Worm (Caenorhabditis elegans): Measurements from ENCODE around the gene F49E8.7.

Gene F49E8.7

DNA sequence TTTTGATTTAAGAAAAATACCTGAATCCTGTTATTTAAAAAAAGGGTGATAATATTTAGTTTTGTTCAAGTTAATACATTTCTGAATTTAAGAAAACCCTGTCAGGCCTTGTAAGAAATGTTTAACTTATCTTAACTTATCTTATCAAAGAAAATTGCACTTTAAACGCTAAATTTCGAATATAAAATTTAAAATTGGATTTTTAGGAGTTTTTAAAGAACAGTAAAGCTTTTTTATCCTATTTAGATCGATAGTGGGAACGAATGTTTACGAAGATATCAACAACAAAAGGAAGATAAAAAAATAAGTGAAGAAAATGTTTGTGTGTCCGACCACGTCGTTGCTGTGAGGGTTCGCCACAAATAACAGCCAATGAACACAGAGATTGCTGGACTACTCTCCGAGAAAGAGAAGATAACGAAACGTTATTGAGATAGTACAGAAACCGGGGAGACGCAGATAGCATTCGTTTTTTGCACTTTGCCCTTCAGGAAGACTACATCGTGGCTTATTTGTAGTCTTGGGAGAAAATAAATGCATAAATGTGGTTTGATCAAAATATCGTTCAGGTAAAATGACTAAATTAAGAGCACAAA lies 3.1 kb downstream of the F49E8.7 start, which contains the start of gene dif-1:
TSS of gene dif-1 (minus strand) at position 51 of the 596 bp plus-strand sequence.
- TF ChIP-seq nhr-20 (tag; optimal IDR thresholded peaks at IDR 0.05) (peak; percentile 48), F16B12.6 (tag; optimal IDR thresholded peaks at IDR 0.05) (peak; percentile 4), lsy-2 (tag; optimal IDR thresholded peaks at IDR 0.05) (peak in 1 of 2 experiments; percentile 26), rnt-1 (tag; optimal IDR thresholded peaks at IDR 0.05) (peak; percentile 31), blmp-1 (tag; optimal IDR thresholded peaks at IDR 0.05) (peak; percentile 56), efl-1 (optimal IDR thresholded peaks at IDR 0.05) (peak; percentile 4 to 7), efl-1 (GFP tag; optimal IDR thresholded peaks at IDR 0.05 in 1 of 2) (peak in 1 of 2 experiments; percentile 13), elt-2 (tag; optimal IDR thresholded peaks at IDR 0.05) (peak; percentile 65), elt-3 (tag; optimal IDR thresholded peaks at IDR 0.05) (peak in 2 of 6 experiments; percentile 23 to 35), mep-1 (tag; optimal IDR thresholded peaks at IDR 0.05) (peak; percentile 5), hpl-2 (GFP tag; optimal IDR thresholded peaks at IDR 0.05) (no peak), lin-14 (GFP tag; optimal IDR thresholded peaks at IDR 0.05) (peak; percentile 73), snu-23 (GFP tag; optimal IDR thresholded peaks at IDR 0.05) (peak; percentile 58), nhr-47 (tag; optimal IDR thresholded peaks at IDR 0.05) (no peak), isw-1 (GFP tag; IDR thresholded peaks at IDR 0.05) (no peak), lin-35 (GFP tag; optimal IDR thresholded peaks at IDR 0.05) (peak in 1 of 2 experiments; percentile 54), fkh-10 (GFP tag; optimal IDR thresholded peaks at IDR 0.05) (no peak), zag-1 (tag; optimal IDR thresholded peaks at IDR 0.05) (no peak), nhr-71 (tag; optimal IDR thresholded peaks at IDR 0.05) (peak; percentile 30)

DNA sequence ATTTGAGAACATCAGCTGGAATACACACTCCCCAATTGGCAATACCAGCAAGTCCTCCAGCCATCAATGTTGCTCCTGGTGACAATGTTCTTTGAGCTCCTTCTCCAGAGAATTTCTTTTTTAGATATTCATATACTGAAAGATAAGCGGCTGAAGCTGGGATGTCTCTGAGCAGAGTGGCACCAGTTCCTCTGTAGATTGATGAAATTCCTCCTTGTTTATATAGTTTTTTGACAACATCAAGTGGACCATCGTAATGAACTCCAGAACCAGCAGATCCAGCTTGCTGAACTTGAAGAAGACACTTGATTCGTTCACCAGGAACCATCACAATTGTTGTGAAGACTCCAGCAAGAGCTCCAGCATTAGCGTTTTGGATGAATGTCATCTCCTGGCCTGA lies 4.1 kb downstream of the F49E8.7 start:
- TF ChIP-seq C04F5.9 (tag; optimal IDR thresholded peaks at IDR 0.05) (no peak), zip-4 (GFP tag; optimal IDR thresholded peaks at IDR 0.05) (no peak), C34B4.2 (tag; optimal IDR thresholded peaks at IDR 0.05) (no peak), blmp-1 (tag; optimal IDR thresholded peaks at IDR 0.05) (no peak), mdl-1 (tag; optimal IDR thresholded peaks at IDR 0.05) (no peak), F16B12.6 (tag; optimal IDR thresholded peaks at IDR 0.05) (no peak), nhr-11 (tag; optimal IDR thresholded peaks at IDR 0.05) (no peak), efl-3 (GFP tag; optimal IDR thresholded peaks at IDR 0.05) (no peak), pax-3 (tag; optimal IDR thresholded peaks at IDR 0.05) (no peak), nhr-85 (tag) (no peak), fkh-10 (GFP tag; optimal IDR thresholded peaks at IDR 0.05) (no peak), pqm-1 (tag; optimal IDR thresholded peaks at IDR 0.05) (no peak), unc-86 (tag; optimal IDR thresholded peaks at IDR 0.05) (no peak), skn-1 (tag; optimal IDR thresholded peaks at IDR 0.05) (no peak), nhr-28 (tag; optimal IDR thresholded peaks at IDR 0.05) (no peak), nhr-76 (tag; optimal IDR thresholded peaks at IDR 0.05) (no peak), nhr-77 (tag; optimal IDR thresholded peaks at IDR 0.05) (no peak), sup-37 (GFP tag; optimal IDR thresholded peaks at IDR 0.05) (no peak)

DNA sequence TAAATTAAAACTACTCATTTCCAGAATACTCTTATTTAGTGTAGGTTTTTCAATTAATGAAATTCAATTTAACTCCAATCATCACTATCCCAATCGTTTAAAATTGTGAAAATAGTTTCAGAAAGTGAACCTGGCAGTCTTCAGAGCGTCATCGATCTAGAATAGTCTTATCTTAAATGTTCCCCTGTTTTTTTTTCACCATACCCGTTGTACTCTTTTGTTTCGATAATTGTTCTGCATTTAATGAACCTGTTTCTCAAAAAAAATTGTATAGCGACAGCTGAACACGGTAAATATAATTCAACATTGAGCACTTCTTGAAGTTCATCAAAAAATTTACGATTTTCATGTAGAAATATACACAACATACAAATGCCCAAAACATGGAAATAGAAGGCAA lies 4.9 kb downstream of the F49E8.7 start:
- no peak for TF ChIP-seq dpl-1 (GFP tag; optimal IDR thresholded peaks at IDR 0.05)
- no peak for TF ChIP-seq nhr-85 (tag)
- TF ChIP-seq zag-1 (tag; optimal IDR thresholded peaks at IDR 0.05), result no peak
- no peak for TF ChIP-seq zip-4 (GFP tag; optimal IDR thresholded peaks at IDR 0.05)
- no peak for TF ChIP-seq nhr-12 (tag; optimal IDR thresholded peaks at IDR 0.05)
- no peak for TF ChIP-seq irx-1 (tag; optimal IDR thresholded peaks at IDR 0.05)
- no peak for TF ChIP-seq mef-2 (tag; optimal IDR thresholded peaks at IDR 0.05)
- TF ChIP-seq ceh-82 (tag; optimal IDR thresholded peaks at IDR 0.05), result no peak
- TF ChIP-seq sox-4 (tag; optimal IDR thresholded peaks at IDR 0.05), result no peak
- no peak for TF ChIP-seq nhr-84 (tag; optimal IDR thresholded peaks at IDR 0.05)
- TF ChIP-seq fkh-4 (tag; optimal IDR thresholded peaks at IDR 0.05; ENCODE audit: borderline replicate concordance), result no peak
- TF ChIP-seq alr-1 (tag; optimal IDR thresholded peaks at IDR 0.05; ENCODE audit: borderline replicate concordance), result no peak
- no peak for TF ChIP-seq efl-1 (optimal IDR thresholded peaks at IDR 0.05)
- TF ChIP-seq efl-1 (GFP tag; optimal IDR thresholded peaks at IDR 0.05 in 1 of 2), result no peak
- no peak for TF ChIP-seq blmp-1 (tag; optimal IDR thresholded peaks at IDR 0.05)
- no peak for TF ChIP-seq isw-1 (GFP tag; IDR thresholded peaks at IDR 0.05)
- no peak for TF ChIP-seq tbx-2 (tag; optimal IDR thresholded peaks at IDR 0.05)
- TF ChIP-seq snpc-4 (tag; optimal IDR thresholded peaks at IDR 0.05), result no peak
- TF ChIP-seq ets-5 (GFP tag; IDR thresholded peaks at IDR 0.05), result no peak

Data from whole organism, L1 larva.